Fruit fly (Drosophila melanogaster) whole organism, embryonic: ENCODE measurements around the gene Cpr23B.
A peak's percentile ranks its signal among the peaks of the same experiment; 100 is the strongest.

Source experiments
- Ada2b ChIP-seq: fragments of 200-800 bp; sonication (Bioruptor generic); IDR thresholded peaks from 2 replicates; pipeline ENCODE4 v1.3.6; 2022; ENCODE audit warnings: missing biosample characterization, missing genetic modification characterization
- Atf3 ChIP-seq: fragments of 200-800 bp; sonication (Bioruptor generic); optimal IDR thresholded peaks from 3 replicates; lab custom pipeline; 2016; ENCODE audit warnings: missing biosample characterization, missing genetic modification characterization
- CG10147 ChIP-seq: fragments of 200-800 bp; sonication (Bioruptor generic); optimal IDR thresholded peaks from 2 replicates; lab custom pipeline; 2019; ENCODE audit warnings: missing biosample characterization, mild to moderate bottlenecking, missing genetic modification characterization, moderate library complexity
- CG14667 ChIP-seq: fragments of 200-800 bp; sonication (Bioruptor generic); IDR thresholded peaks from 2 replicates; pipeline ENCODE4 v1.3.6; 2022; ENCODE audit warnings: missing biosample characterization, missing genetic modification characterization
- CG15011 ChIP-seq: fragments of 200-800 bp; sonication (Bioruptor generic); optimal IDR thresholded peaks from 3 replicates; lab custom pipeline; 2018; ENCODE audit warnings: missing biosample characterization, mild to moderate bottlenecking, missing genetic modification characterization
- CG17359 ChIP-seq: fragments of 200-800 bp; sonication (Bioruptor generic); optimal IDR thresholded peaks from 3 replicates; lab custom pipeline; 2018; ENCODE audit warnings: missing biosample characterization, mild to moderate bottlenecking, missing genetic modification characterization, moderate library complexity
- CG17385 ChIP-seq: fragments of 200-800 bp; sonication (Bioruptor generic); optimal IDR thresholded peaks from 3 replicates; lab custom pipeline; 2018; ENCODE audit warnings: missing biosample characterization, mild to moderate bottlenecking, missing genetic modification characterization
- CG2120 ChIP-seq: fragments of 200-800 bp; sonication (Bioruptor generic); optimal IDR thresholded peaks from 3 replicates; lab custom pipeline; 2016; ENCODE audit warnings: missing biosample characterization, missing genetic modification characterization
- CG2712 ChIP-seq: fragments of 200-800 bp; optimal IDR thresholded peaks from 3 replicates; lab custom pipeline; 2019; ENCODE audit warnings: missing biosample characterization, mild to moderate bottlenecking, missing genetic modification characterization, moderate library complexity
- CG30403 ChIP-seq: fragments of 200-800 bp; sonication (Bioruptor generic); optimal IDR thresholded peaks from 3 replicates; lab custom pipeline; 2016; ENCODE audit warnings: missing biosample characterization, missing genetic modification characterization
- CG30431 ChIP-seq: fragments of 200-800 bp; sonication (Bioruptor generic); optimal IDR thresholded peaks from 2 replicates; lab custom pipeline; 2017; ENCODE audit warnings: missing biosample characterization, missing genetic modification characterization
- CG4282 ChIP-seq: fragments of 200-800 bp; sonication (Bioruptor generic); optimal IDR thresholded peaks from 2 replicates; lab custom pipeline; 2016; ENCODE audit warnings: missing biosample characterization, missing genetic modification characterization
- CG4360 ChIP-seq: fragments of 200-800 bp; sonication (Bioruptor generic); IDR thresholded peaks from 2 replicates; pipeline ENCODE4 v1.3.6; 2022; ENCODE audit warnings: missing biosample characterization, missing genetic modification characterization
- CG5245 ChIP-seq: fragments of 200-800 bp; sonication (Bioruptor generic); optimal IDR thresholded peaks from 3 replicates; lab custom pipeline; 2016; ENCODE audit warnings: missing biosample characterization, missing genetic modification characterization
- CG6683 ChIP-seq: fragments of 200-800 bp; sonication (Bioruptor generic); optimal IDR thresholded peaks from 2 replicates; lab custom pipeline; 2017; ENCODE audit warnings: missing biosample characterization, mild to moderate bottlenecking, missing genetic modification characterization, missing genetic modification reagents
- CG6813 ChIP-seq: fragments of 200-800 bp; sonication (Bioruptor generic); optimal IDR thresholded peaks from 2 replicates; lab custom pipeline; 2017; ENCODE audit warnings: missing biosample characterization, missing genetic modification characterization, mild to moderate bottlenecking, moderate library complexity, missing genetic modification reagents
- CG7556 ChIP-seq: fragments of 200-800 bp; sonication (Bioruptor generic); optimal IDR thresholded peaks from 2 replicates; lab custom pipeline; 2017; ENCODE audit warnings: missing biosample characterization, mild to moderate bottlenecking, missing genetic modification characterization
- CG8281 ChIP-seq: fragments of 200-800 bp; sonication (Bioruptor generic); optimal IDR thresholded peaks from 2 replicates; lab custom pipeline; 2018; ENCODE audit warnings: missing biosample characterization, mild to moderate bottlenecking, missing genetic modification characterization, moderate library complexity
- CG8290 ChIP-seq, 3 experiments: fragments of 200-800 bp; sonication (Bioruptor generic); optimal IDR thresholded peaks; 2 replicates each; lab custom pipeline; 2016 to 2019; ENCODE audit warnings: missing biosample characterization in 3 of 3, missing genetic modification characterization in 3 of 3, mild to moderate bottlenecking in 2 of 3, moderate library complexity in 1 of 3
- CG8924 ChIP-seq: fragments of 200-800 bp; optimal IDR thresholded peaks from 3 replicates; lab custom pipeline; 2019; ENCODE audit warnings: missing biosample characterization, mild to moderate bottlenecking, missing genetic modification characterization, moderate library complexity
- CG8944 ChIP-seq: fragments of 200-800 bp; sonication (Bioruptor generic); optimal IDR thresholded peaks from 3 replicates; lab custom pipeline; 2016; ENCODE audit warnings: missing biosample characterization, missing genetic modification characterization
- CTCF ChIP-seq: fragments of 200-800 bp; sonication (Bioruptor generic); optimal IDR thresholded peaks from 2 replicates; lab custom pipeline; 2017; ENCODE audit warnings: missing biosample characterization, mild to moderate bottlenecking, missing genetic modification characterization, moderate library complexity
- Chrac-16 ChIP-seq: fragments of 200-800 bp; sonication (Bioruptor generic); optimal IDR thresholded peaks from 3 replicates; lab custom pipeline; 2016; ENCODE audit warnings: missing biosample characterization, missing genetic modification characterization
- Dbx ChIP-seq: fragments of 200-800 bp; sonication (Bioruptor generic); IDR thresholded peaks from 3 replicates; pipeline ENCODE4 v1.3.6; 2022; ENCODE audit warnings: missing biosample characterization, missing genetic modification characterization
- Doc2 ChIP-seq: fragments of 200-800 bp; sonication (Bioruptor generic); IDR thresholded peaks from 2 replicates; pipeline ENCODE4 v1.3.6; 2022; ENCODE audit warnings: missing biosample characterization, missing genetic modification characterization
- ERR ChIP-seq: fragments of 200-800 bp; sonication (Bioruptor generic); optimal IDR thresholded peaks from 2 replicates; lab custom pipeline; 2016; ENCODE audit warnings: missing biosample characterization, missing genetic modification characterization
- Ets97D ChIP-seq: fragments of 200-800 bp; sonication (Bioruptor generic); optimal IDR thresholded peaks from 3 replicates; lab custom pipeline; 2016; ENCODE audit warnings: missing biosample characterization, missing genetic modification characterization
- Hr51 ChIP-seq, 2 experiments: fragments of 200-800 bp; sonication (Bioruptor generic); optimal IDR thresholded peaks; 2 replicates in 1 of 2; 3 replicates in 1 of 2; lab custom pipeline; 2016 to 2018; ENCODE audit warnings: missing biosample characterization in 2 of 2, missing genetic modification characterization in 2 of 2, mild to moderate bottlenecking in 1 of 2, moderate library complexity in 1 of 2
- Lpt ChIP-seq: fragments of >200 bp; optimal IDR thresholded peaks from 2 replicates; lab custom pipeline; 2018; ENCODE audit warnings: missing biosample characterization, missing genetic modification characterization
- Rfx ChIP-seq: fragments of 200-800 bp; sonication (Bioruptor generic); IDR thresholded peaks from 2 replicates; pipeline ENCODE4 v1.3.6; 2022; ENCODE audit warnings: missing biosample characterization, missing genetic modification characterization
- Sox100B ChIP-seq: fragments of 200-800 bp; sonication (Bioruptor generic); optimal IDR thresholded peaks from 3 replicates; lab custom pipeline; 2018; ENCODE audit warnings: missing biosample characterization, mild to moderate bottlenecking, missing genetic modification characterization
- abd-A ChIP-seq: fragments of 200-800 bp; sonication (Bioruptor generic); optimal IDR thresholded peaks from 3 replicates; lab custom pipeline; 2019; ENCODE audit warnings: missing biosample characterization, mild to moderate bottlenecking, missing genetic modification characterization, moderate library complexity
- cato ChIP-seq: fragments of 200-800 bp; sonication (Bioruptor generic); optimal IDR thresholded peaks from 2 replicates; lab custom pipeline; 2016; ENCODE audit warnings: missing biosample characterization, missing genetic modification characterization, borderline replicate concordance
- chif ChIP-seq, 2 experiments: fragments of 200-800 bp; sonication (Bioruptor generic); optimal IDR thresholded peaks; 3 replicates each; lab custom pipeline; 2016; ENCODE audit warnings: missing biosample characterization in 2 of 2, missing genetic modification characterization in 2 of 2
- croc ChIP-seq: fragments of 200-800 bp; sonication (Bioruptor generic); conservative IDR thresholded peaks from 3 replicates; pipeline ENCODE4 v1.3.6; 2022; ENCODE audit warnings: missing biosample characterization, missing genetic modification characterization
- cwo ChIP-seq: fragments of 200-800 bp; sonication (Bioruptor generic); optimal IDR thresholded peaks from 3 replicates; lab custom pipeline; 2017; ENCODE audit warnings: missing biosample characterization, missing genetic modification characterization, mild to moderate bottlenecking, moderate library complexity, missing genetic modification reagents
- dpn ChIP-seq, 2 experiments: fragments of 200-800 bp; sonication (Bioruptor generic); optimal IDR thresholded peaks; 3 replicates each; lab custom pipeline; 2016; ENCODE audit warnings: missing biosample characterization in 2 of 2, missing genetic modification characterization in 2 of 2
- fd3F ChIP-seq: fragments of 200-800 bp; sonication (Bioruptor generic); optimal IDR thresholded peaks from 2 replicates; lab custom pipeline; 2018; ENCODE audit warnings: missing biosample characterization, mild to moderate bottlenecking, missing genetic modification characterization, moderate library complexity
- gem ChIP-seq: fragments of 200-800 bp; sonication (Bioruptor generic); optimal IDR thresholded peaks from 2 replicates; lab custom pipeline; 2019; ENCODE audit warnings: missing biosample characterization, mild to moderate bottlenecking, missing genetic modification characterization, moderate library complexity
- ham ChIP-seq: fragments of 200-800 bp; sonication (Bioruptor generic); IDR thresholded peaks from 2 replicates; pipeline ENCODE4 v1.3.6; 2022; ENCODE audit warnings: missing biosample characterization, missing genetic modification characterization
- jigr1 ChIP-seq: fragments of 200-800 bp; sonication (Bioruptor generic); IDR thresholded peaks from 3 replicates; pipeline ENCODE4 v1.3.6; 2022; ENCODE audit warnings: missing biosample characterization, missing genetic modification characterization
- pho ChIP-seq: fragments of 200-800 bp; sonication (Bioruptor generic); optimal IDR thresholded peaks from 2 replicates; lab custom pipeline; 2016; ENCODE audit warnings: missing biosample characterization, missing genetic modification characterization
- pzg ChIP-seq: fragments of 200-800 bp; sonication (Bioruptor generic); optimal IDR thresholded peaks from 3 replicates; lab custom pipeline; 2018; ENCODE audit warnings: missing biosample characterization, mild to moderate bottlenecking, missing genetic modification characterization, moderate library complexity
- scrt ChIP-seq: fragments of 200-800 bp; sonication (Bioruptor generic); optimal IDR thresholded peaks from 2 replicates; lab custom pipeline; 2018; ENCODE audit warnings: missing biosample characterization, mild to moderate bottlenecking, missing genetic modification characterization, moderate library complexity
- sima ChIP-seq: fragments of 200-800 bp; sonication (Bioruptor generic); optimal IDR thresholded peaks from 2 replicates; lab custom pipeline; 2016; ENCODE audit warnings: missing biosample characterization, missing genetic modification characterization
- sisA ChIP-seq: fragments of 200-800 bp; sonication (Bioruptor generic); IDR thresholded peaks from 2 replicates; pipeline ENCODE4 v1.3.6; 2022; ENCODE audit warnings: missing biosample characterization, missing genetic modification characterization
- slbo ChIP-seq: fragments of 200-800 bp; sonication (Bioruptor generic); IDR thresholded peaks from 2 replicates; pipeline ENCODE4 v1.3.6; 2022; ENCODE audit warnings: missing biosample characterization, missing genetic modification characterization
- stc ChIP-seq: fragments of 200-800 bp; sonication (Bioruptor generic); IDR thresholded peaks from 2 replicates; pipeline ENCODE4 v1.3.6; 2022; ENCODE audit warnings: missing biosample characterization, missing genetic modification characterization
- vfl ChIP-seq: fragments of 200-800 bp; sonication (Bioruptor generic); optimal IDR thresholded peaks from 2 replicates; lab custom pipeline; 2016; ENCODE audit warnings: missing biosample characterization, missing genetic modification characterization
- vvl ChIP-seq: fragments of 200-800 bp; sonication (Bioruptor generic); IDR thresholded peaks from 2 replicates; pipeline ENCODE4 v1.3.6; 2022; ENCODE audit warnings: missing biosample characterization, missing genetic modification characterization

Gene Cpr23B

dm6 chr2L:2861885-2862620 lies 23.8 kb downstream of the Cpr23B start (continued):
- no peak for TF ChIP-seq CG8290 (GFP tag; optimal IDR thresholded peaks at IDR 0.05; lab: Kevin White, UChicago)
- TF ChIP-seq CG8290 (tag; optimal IDR thresholded peaks at IDR 0.05; lab: Kevin White, UChicago): peak in 1 of 2 experiments; percentile 32
- peak; percentile 28 for TF ChIP-seq CG2712 (tag; lab: Kevin White, UChicago)
- TF ChIP-seq CG4282 (GFP tag; lab: Kevin White, UChicago): no peak
- no peak for TF ChIP-seq ERR (GFP tag; lab: Kevin White, UChicago)
- no peak for TF ChIP-seq chif (GFP tag; optimal IDR thresholded peaks at IDR 0.05; lab: Kevin White, UChicago)
- TF ChIP-seq Dbx (GFP tag; lab: Robert Waterston, UW): peak; percentile 18; the same call in 1 of the 3 replicates
- TF ChIP-seq scrt (GFP tag; lab: Kevin White, UChicago): no peak
- TF ChIP-seq CG5245 (GFP tag; lab: Kevin White, UChicago): no peak
- TF ChIP-seq CG30403 (GFP tag; lab: Kevin White, UChicago): no peak
- TF ChIP-seq CG8924 (tag; lab: Kevin White, UChicago): peak; percentile 14
- no peak for TF ChIP-seq CG6683
- peak in 1 of 2 experiments; percentile 17 for TF ChIP-seq Hr51 (GFP tag; optimal IDR thresholded peaks at IDR 0.05; lab: Kevin White, UChicago)
- no peak for TF ChIP-seq Lpt
- TF ChIP-seq CG30431 (GFP tag; lab: Kevin White, UChicago): no peak
- TF ChIP-seq gem (tag; lab: Kevin White, UChicago): no peak
- no peak for TF ChIP-seq CG8281 (tag; lab: Kevin White, UChicago)
- no peak for TF ChIP-seq Ets97D (GFP tag; lab: Kevin White, UChicago)
- TF ChIP-seq CG10147 (GFP tag; lab: Kevin White, UChicago): no peak
- no peak for TF ChIP-seq Sox100B (GFP tag; lab: Kevin White, UChicago)
- TF ChIP-seq CG8944 (GFP tag; lab: Kevin White, UChicago): no peak
- TF ChIP-seq croc (GFP tag; lab: Robert Waterston, UW): no peak
- TF ChIP-seq CG7556 (GFP tag; lab: Kevin White, UChicago): no peak
- no peak for TF ChIP-seq CG6813
- no peak for TF ChIP-seq jigr1
- TF ChIP-seq cwo (GFP tag; lab: Kevin White, UChicago): peak; percentile 50
- peak; percentile 10 for TF ChIP-seq pho (GFP tag; lab: Kevin White, UChicago)
- no peak for TF ChIP-seq CG4360
- no peak for TF ChIP-seq CTCF (GFP tag; lab: Kevin White, UChicago)
- TF ChIP-seq Chrac-16 (GFP tag; lab: Kevin White, UChicago): no peak
- TF ChIP-seq CG17385 (GFP tag; lab: Kevin White, UChicago): peak; percentile 3
- no peak for TF ChIP-seq CG14667 (GFP tag; lab: Robert Waterston, UW)
- TF ChIP-seq vvl: peak; percentile 58; the same call in 1 of the 2 replicates
- no peak for TF ChIP-seq slbo (GFP tag; lab: Robert Waterston, UW)
- TF ChIP-seq stc: peak; percentile 37; the same call in 1 of the 2 replicates
- TF ChIP-seq Rfx (GFP tag; lab: Robert Waterston, UW): 0 out of 2 replicates have a peak, but pooled peaks have one; percentile 8
- TF ChIP-seq pzg (GFP tag; lab: Kevin White, UChicago): no peak
- TF ChIP-seq dpn (GFP tag; optimal IDR thresholded peaks at IDR 0.05; lab: Kevin White, UChicago): no peak
- no peak for TF ChIP-seq sima (GFP tag; lab: Kevin White, UChicago)
- no peak for TF ChIP-seq vfl (GFP tag; lab: Kevin White, UChicago)
- no peak for TF ChIP-seq Atf3 (GFP tag; lab: Kevin White, UChicago)
- TF ChIP-seq CG2120 (GFP tag; lab: Kevin White, UChicago): no peak
- no peak for TF ChIP-seq Ada2b (GFP tag; lab: Robert Waterston, UW)
- no peak for TF ChIP-seq sisA (GFP tag; lab: Robert Waterston, UW)
- no peak for TF ChIP-seq fd3F
- no peak for TF ChIP-seq CG15011 (GFP tag; lab: Kevin White, UChicago)
- no peak for TF ChIP-seq Doc2 (GFP tag; lab: Robert Waterston, UW)
- TF ChIP-seq CG17359 (tag; lab: Kevin White, UChicago): no peak
- TF ChIP-seq ham: no peak
- TF ChIP-seq cato (GFP tag; lab: Kevin White, UChicago): no peak
- TF ChIP-seq abd-A (tag; lab: Kevin White, UChicago): peak; percentile 73
